Fruit fly (Drosophila melanogaster): Measurements from ENCODE around the gene Klp31E.

Klp31E gene

dm6 chr2L:10428528-10428927 lies 14.7 kb downstream of the Klp31E start, which contains the start of gene CG5188 (continued):
- no peak for TF ChIP-seq croc (GFP tag; conservative IDR thresholded peaks at IDR 0.05)
- no peak for TF ChIP-seq CG14441 (GFP tag; IDR thresholded peaks at IDR 0.05)
- no peak for TF ChIP-seq Ets97D (GFP tag; optimal IDR thresholded peaks at IDR 0.05)
- no peak for TF ChIP-seq CG7786 (GFP tag; optimal IDR thresholded peaks at IDR 0.05)
- no peak for TF ChIP-seq Hr39 (optimal IDR thresholded peaks at IDR 0.05)
- TF ChIP-seq ham (GFP tag; IDR thresholded peaks at IDR 0.05), result no peak
- no peak for TF ChIP-seq rib (GFP tag; IDR thresholded peaks at IDR 0.05)
- no peak for TF ChIP-seq CG11456 (GFP tag; IDR thresholded peaks at IDR 0.05)
- TF ChIP-seq CG10147 (GFP tag; optimal IDR thresholded peaks at IDR 0.05), result no peak
- no peak for TF ChIP-seq Vsx1 (GFP tag; optimal IDR thresholded peaks at IDR 0.05)
- TF ChIP-seq CG30020 (tag; optimal IDR thresholded peaks at IDR 0.05), result peak; percentile 83
- TF ChIP-seq CG13296 (GFP tag; optimal IDR thresholded peaks at IDR 0.05), result peak; percentile 34
- TF ChIP-seq unc-4 (GFP tag; IDR thresholded peaks at IDR 0.05; ENCODE audit: partially characterized antibody), result 0 out of 2 replicates have a peak, but pooled peaks have one; percentile 26
- TF ChIP-seq dm (GFP tag; optimal IDR thresholded peaks at IDR 0.05), result no peak
- no peak for TF ChIP-seq CG8089 (GFP tag; optimal IDR thresholded peaks at IDR 0.05)
- no peak for TF ChIP-seq mirr (GFP tag; optimal IDR thresholded peaks at IDR 0.05)
- peak; percentile 45 for TF ChIP-seq H2.0 (GFP tag; IDR thresholded peaks at IDR 0.05)
- no peak for TF ChIP-seq insv (GFP tag; optimal IDR thresholded peaks at IDR 0.05)
- no peak for TF ChIP-seq CG32767 (GFP tag; IDR thresholded peaks at IDR 0.05)
- no peak for TF ChIP-seq CG30431 (GFP tag; optimal IDR thresholded peaks at IDR 0.05)
- TF ChIP-seq CG11696 (GFP tag; IDR thresholded peaks at IDR 0.05), result peak; percentile 64; the same call in 1 of the 2 replicates
- no peak for TF ChIP-seq cg (GFP tag; optimal IDR thresholded peaks at IDR 0.05)
- TF ChIP-seq row (GFP tag; IDR thresholded peaks at IDR 0.05), result peak; percentile 82
- no peak for TF ChIP-seq CG12219 (GFP tag; optimal IDR thresholded peaks at IDR 0.05)
- peak; percentile 19 for TF ChIP-seq Oli (tag; optimal IDR thresholded peaks at IDR 0.05)
- TF ChIP-seq CG12071 (GFP tag; optimal IDR thresholded peaks at IDR 0.05), result no peak
- TF ChIP-seq ro (GFP tag; IDR thresholded peaks at IDR 0.05), result no peak
- TF ChIP-seq CG10543 (GFP tag; optimal IDR thresholded peaks at IDR 0.05), result no peak
- TF ChIP-seq luna (GFP tag; optimal IDR thresholded peaks at IDR 0.05), result no peak
- TF ChIP-seq CG31441 (GFP tag; IDR thresholded peaks at IDR 0.05), result peak; percentile 64
- no peak for TF ChIP-seq CG31388 (GFP tag; optimal IDR thresholded peaks at IDR 0.05)
- peak; percentile 64 for TF ChIP-seq CG13424 (tag; optimal IDR thresholded peaks at IDR 0.05)
- TF ChIP-seq dmrt99B (tag; optimal IDR thresholded peaks at IDR 0.05), result no peak
- TF ChIP-seq repo (GFP tag; optimal IDR thresholded peaks at IDR 0.05), result no peak
- TF ChIP-seq CG3847 (GFP tag; IDR thresholded peaks at IDR 0.05), result no peak
- TF ChIP-seq Doc3 (GFP tag; IDR thresholded peaks at IDR 0.05; ENCODE audit: partially characterized antibody), result no peak
- no peak for TF ChIP-seq CG42726 (GFP tag; IDR thresholded peaks at IDR 0.05; ENCODE audit: partially characterized antibody)
- TF ChIP-seq CG8281 (tag; optimal IDR thresholded peaks at IDR 0.05), result no peak
- no peak for TF ChIP-seq tio (GFP tag; optimal IDR thresholded peaks at IDR 0.05)
- peak; percentile 33 for TF ChIP-seq ind (GFP tag; optimal IDR thresholded peaks at IDR 0.05)
- TF ChIP-seq Hr3 (GFP tag; optimal IDR thresholded peaks at IDR 0.05), result peak; percentile 9
- no peak for TF ChIP-seq zf30C (GFP tag; optimal IDR thresholded peaks at IDR 0.05)
- TF ChIP-seq gfzf (GFP tag; optimal IDR thresholded peaks at IDR 0.05), result peak; percentile 54
- TF ChIP-seq CG4820 (GFP tag; optimal IDR thresholded peaks at IDR 0.05), result peak; percentile 31
- peak; percentile 54 for TF ChIP-seq unpg (GFP tag; optimal IDR thresholded peaks at IDR 0.05)
- no peak for TF ChIP-seq kay (GFP tag; optimal IDR thresholded peaks at IDR 0.05)
- no peak for TF ChIP-seq NK7.1 (GFP tag; optimal IDR thresholded peaks at IDR 0.05)
- peak; percentile 44; the same call in 1 of the 2 replicates for TF ChIP-seq Drgx (GFP tag; IDR thresholded peaks at IDR 0.05)
- no peak for TF ChIP-seq z (GFP tag; IDR thresholded peaks at IDR 0.05)
- no peak for TF ChIP-seq Gug (GFP tag; IDR thresholded peaks at IDR 0.05)
- TF ChIP-seq Nf-YC (tag; optimal IDR thresholded peaks at IDR 0.05), result peak; percentile 45
- peak; percentile 53 for TF ChIP-seq Fer3 (tag; optimal IDR thresholded peaks at IDR 0.05)

All from whole organism, embryonic.